Fruit fly (Drosophila melanogaster): ENCODE measurements around the gene CG45263.

DNA sequence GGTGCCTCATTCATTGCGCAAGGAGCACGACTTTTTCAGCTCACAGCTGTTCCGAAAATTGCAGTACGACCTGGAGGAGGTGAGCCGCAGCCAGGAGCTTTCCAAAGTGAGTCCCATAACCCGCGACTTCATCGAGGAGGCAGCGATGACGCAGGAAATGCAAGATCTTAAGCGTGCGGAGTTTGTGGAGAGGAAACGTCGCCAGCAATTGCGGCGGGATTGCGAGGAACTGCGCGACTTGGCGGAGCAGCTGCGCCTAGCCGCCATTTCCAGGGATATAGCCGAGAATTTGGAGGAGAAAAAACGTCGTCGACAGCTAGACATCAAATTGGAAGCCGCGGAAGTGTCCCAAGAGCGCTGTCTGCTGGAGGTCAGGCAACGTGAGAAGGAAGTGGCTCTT is 129.6 kb downstream of the CG45263 start:
- no peak for TF ChIP-seq CTCF (optimal IDR thresholded peaks at IDR 0.05)
- no peak for TF ChIP-seq CG8478 (optimal IDR thresholded peaks at IDR 0.05)
